Fruit fly (Drosophila melanogaster) whole organism, embryonic: Measurements from ENCODE around the gene CG5882.

Source experiments
- ATbp ChIP-seq: fragments of 200-800 bp; sonication (Bioruptor generic); optimal IDR thresholded peaks from 2 replicates; lab custom pipeline; 2017; ENCODE audit warnings: missing biosample characterization, mild to moderate bottlenecking, missing genetic modification characterization, missing genetic modification reagents
- CG11093 ChIP-seq: fragments of 200-800 bp; sonication (Bioruptor generic); IDR thresholded peaks from 3 replicates; pipeline ENCODE4 v1.3.6; 2022; ENCODE audit warnings: missing biosample characterization, missing genetic modification characterization
- CG1647 ChIP-seq: fragments of 200-800 bp; sonication (Bioruptor generic); optimal IDR thresholded peaks from 3 replicates; lab custom pipeline; 2016; ENCODE audit warnings: missing biosample characterization, missing genetic modification characterization
- CG2120 ChIP-seq: fragments of 200-800 bp; sonication (Bioruptor generic); optimal IDR thresholded peaks from 3 replicates; lab custom pipeline; 2016; ENCODE audit warnings: missing biosample characterization, missing genetic modification characterization
- CG2712 ChIP-seq: fragments of 200-800 bp; optimal IDR thresholded peaks from 3 replicates; lab custom pipeline; 2019; ENCODE audit warnings: missing biosample characterization, mild to moderate bottlenecking, missing genetic modification characterization, moderate library complexity
- CG2889 ChIP-seq: fragments of 200-800 bp; sonication (Bioruptor generic); IDR thresholded peaks from 3 replicates; pipeline ENCODE4 v1.3.6; 2022; ENCODE audit warnings: missing biosample characterization, missing genetic modification characterization
- CG33213 ChIP-seq: fragments of 200-800 bp; sonication (Bioruptor generic); optimal IDR thresholded peaks from 3 replicates; lab custom pipeline; 2016; ENCODE audit warnings: missing biosample characterization, missing genetic modification characterization
- CG34376 ChIP-seq: fragments of 200-800 bp; sonication (Bioruptor generic); optimal IDR thresholded peaks from 2 replicates; lab custom pipeline; 2018; ENCODE audit warnings: missing biosample characterization, mild to moderate bottlenecking, missing genetic modification characterization
- CG8290 ChIP-seq, 3 experiments: fragments of 200-800 bp; sonication (Bioruptor generic); optimal IDR thresholded peaks; 2 replicates each; lab custom pipeline; 2016 to 2019; ENCODE audit warnings: missing biosample characterization in 3 of 3, missing genetic modification characterization in 3 of 3, mild to moderate bottlenecking in 2 of 3, moderate library complexity in 1 of 3
- CG9215 ChIP-seq: fragments of 200-800 bp; sonication (Bioruptor generic); IDR thresholded peaks from 2 replicates; pipeline ENCODE4 v1.3.6; 2022; ENCODE audit warnings: missing biosample characterization, missing genetic modification characterization
- CG9817 ChIP-seq: fragments of 200-800 bp; sonication (Bioruptor generic); optimal IDR thresholded peaks from 2 replicates; lab custom pipeline; 2018; ENCODE audit warnings: missing biosample characterization, mild to moderate bottlenecking, missing genetic modification characterization, moderate library complexity
- D19B ChIP-seq: fragments of 200-800 bp; sonication (Bioruptor generic); optimal IDR thresholded peaks from 2 replicates; lab custom pipeline; 2017; ENCODE audit warnings: missing biosample characterization, mild to moderate bottlenecking, missing genetic modification characterization
- Gug ChIP-seq: fragments of 200-800 bp; sonication (Bioruptor generic); IDR thresholded peaks from 4 replicates; pipeline ENCODE4 v1.3.6; 2022; ENCODE audit warnings: missing biosample characterization, missing genetic modification characterization
- Hr51 ChIP-seq, 2 experiments: fragments of 200-800 bp; sonication (Bioruptor generic); optimal IDR thresholded peaks; 2 replicates in 1 of 2; 3 replicates in 1 of 2; lab custom pipeline; 2016 to 2018; ENCODE audit warnings: missing biosample characterization in 2 of 2, missing genetic modification characterization in 2 of 2, mild to moderate bottlenecking in 1 of 2, moderate library complexity in 1 of 2
- MTF-1 ChIP-seq: fragments of 200-800 bp; sonication (Bioruptor generic); optimal IDR thresholded peaks from 2 replicates; lab custom pipeline; 2018; ENCODE audit warnings: missing biosample characterization, mild to moderate bottlenecking, missing genetic modification characterization, borderline replicate concordance
- Mes4 ChIP-seq: fragments of 200-800 bp; sonication (Bioruptor generic); optimal IDR thresholded peaks from 2 replicates; lab custom pipeline; 2016; ENCODE audit warnings: missing biosample characterization, missing genetic modification characterization
- Pdp1 ChIP-seq, 2 experiments: fragments of 200-800 bp; sonication (Bioruptor generic); optimal IDR thresholded peaks; 3 replicates each; lab custom pipeline; 2016; ENCODE audit warnings: missing biosample characterization in 2 of 2, missing genetic modification characterization in 2 of 2, mild to moderate bottlenecking in 1 of 2, moderate library complexity in 1 of 2
- Sox102F ChIP-seq: fragments of 200-800 bp; sonication (Bioruptor generic); optimal IDR thresholded peaks from 2 replicates; lab custom pipeline; 2018; ENCODE audit warnings: missing biosample characterization, mild to moderate bottlenecking, missing genetic modification characterization, moderate library complexity
- TFAM ChIP-seq: fragments of 200-800 bp; sonication (Bioruptor generic); optimal IDR thresholded peaks from 2 replicates; lab custom pipeline; 2017; ENCODE audit warnings: missing biosample characterization, missing genetic modification characterization, inconsistent platforms
- Tbp ChIP-seq: fragments of >200 bp; optimal IDR thresholded peaks from 2 replicates; lab custom pipeline; 2018; ENCODE audit warnings: missing biosample characterization, missing genetic modification characterization
- ara ChIP-seq: fragments of 200-800 bp; sonication (Bioruptor generic); IDR thresholded peaks from 2 replicates; pipeline ENCODE4 v1.3.6; 2022; ENCODE audit warnings: missing biosample characterization, missing genetic modification characterization
- crc ChIP-seq: fragments of 200-800 bp; sonication (Bioruptor generic); optimal IDR thresholded peaks from 2 replicates; lab custom pipeline; 2016; ENCODE audit warnings: missing biosample characterization, missing genetic modification characterization
- dimm ChIP-seq: fragments of 200-800 bp; sonication (Bioruptor generic); IDR thresholded peaks from 2 replicates; pipeline ENCODE4 v1.3.6; 2022; ENCODE audit warnings: missing biosample characterization, missing genetic modification characterization
- exex ChIP-seq: fragments of 200-800 bp; sonication (Bioruptor generic); optimal IDR thresholded peaks from 4 replicates; lab custom pipeline; 2018; ENCODE audit warnings: missing biosample characterization, mild to moderate bottlenecking, missing genetic modification characterization, moderate library complexity
- gro ChIP-seq: fragments of 200-800 bp; sonication (Bioruptor generic); optimal IDR thresholded peaks from 2 replicates; lab custom pipeline; 2016; ENCODE audit warnings: missing biosample characterization, missing genetic modification characterization
- gt ChIP-seq: fragments of 200-800 bp; sonication (Bioruptor generic); IDR thresholded peaks from 2 replicates; pipeline ENCODE4 v1.3.6; 2022; ENCODE audit warnings: missing biosample characterization, missing genetic modification characterization
- ham ChIP-seq: fragments of 200-800 bp; sonication (Bioruptor generic); IDR thresholded peaks from 2 replicates; pipeline ENCODE4 v1.3.6; 2022; ENCODE audit warnings: missing biosample characterization, missing genetic modification characterization
- inv ChIP-seq: fragments of 200-800 bp; sonication (Bioruptor generic); IDR thresholded peaks from 2 replicates; pipeline ENCODE4 v1.3.6; 2022; ENCODE audit warnings: missing biosample characterization, missing genetic modification characterization; ENCODE audit not compliant: partially characterized antibody
- jumu ChIP-seq: fragments of 200-800 bp; sonication (Bioruptor generic); optimal IDR thresholded peaks from 3 replicates; lab custom pipeline; 2016; ENCODE audit warnings: missing biosample characterization, missing genetic modification characterization
- lbe ChIP-seq: fragments of 200-800 bp; sonication (Bioruptor generic); optimal IDR thresholded peaks from 2 replicates; lab custom pipeline; 2016; ENCODE audit warnings: missing biosample characterization, mild to moderate bottlenecking, missing genetic modification characterization
- lov ChIP-seq, 2 experiments: fragments of 200-800 bp in 1 of 2; fragments of >200 bp in 1 of 2; sonication (Bioruptor generic) in 1 of 2; IDR thresholded peaks in 1 of 2; optimal IDR thresholded peaks in 1 of 2; 2 replicates in 1 of 2; 3 replicates in 1 of 2; pipeline versions ENCODE4 v1.3.6 to Lab custom; 2017 to 2022; ENCODE audit warnings: missing biosample characterization in 1 of 2, missing genetic modification characterization in 1 of 2
- nom ChIP-seq: fragments of 200-800 bp; sonication (Bioruptor generic); optimal IDR thresholded peaks from 2 replicates; lab custom pipeline; 2017; ENCODE audit warnings: missing biosample characterization, missing genetic modification characterization, mild to moderate bottlenecking, moderate library complexity, missing genetic modification reagents
- pum ChIP-seq: fragments of 200-800 bp; sonication (Bioruptor generic); optimal IDR thresholded peaks from 2 replicates; lab custom pipeline; 2016; ENCODE audit warnings: missing biosample characterization, missing genetic modification characterization
- salm ChIP-seq: fragments of 200-800 bp; sonication (Bioruptor generic); optimal IDR thresholded peaks from 2 replicates; lab custom pipeline; 2018; ENCODE audit warnings: missing biosample characterization, mild to moderate bottlenecking, missing genetic modification characterization
- sens-2 ChIP-seq: fragments of 200-800 bp; sonication (Bioruptor generic); IDR thresholded peaks from 2 replicates; pipeline ENCODE4 v1.3.6; 2022; ENCODE audit warnings: missing biosample characterization, missing genetic modification characterization
- shn ChIP-seq: fragments of 200-800 bp; sonication (Bioruptor generic); optimal IDR thresholded peaks from 3 replicates; lab custom pipeline; 2016; ENCODE audit warnings: missing biosample characterization, missing genetic modification characterization
- tio ChIP-seq: fragments of 200-800 bp; sonication (Bioruptor generic); optimal IDR thresholded peaks from 2 replicates; lab custom pipeline; 2017; ENCODE audit warnings: missing biosample characterization, missing genetic modification characterization, inconsistent platforms
- tll ChIP-seq, 2 experiments: fragments of 200-800 bp in 1 of 2; fragments of >200 bp in 1 of 2; sonication (Bioruptor generic) in 1 of 2; optimal IDR thresholded peaks; 2 replicates each; lab custom pipeline; 2017 to 2019; ENCODE audit warnings: missing biosample characterization in 2 of 2, missing genetic modification characterization in 2 of 2, mild to moderate bottlenecking in 1 of 2, moderate library complexity in 1 of 2
- trh ChIP-seq: fragments of 200-800 bp; sonication (Bioruptor generic); optimal IDR thresholded peaks from 2 replicates; lab custom pipeline; 2016; ENCODE audit warnings: missing biosample characterization, missing genetic modification characterization
- unpg ChIP-seq: fragments of 200-800 bp; sonication (Bioruptor generic); optimal IDR thresholded peaks from 3 replicates; lab custom pipeline; 2018; ENCODE audit warnings: missing biosample characterization, mild to moderate bottlenecking, missing genetic modification characterization, moderate library complexity
- vfl ChIP-seq: fragments of 200-800 bp; sonication (Bioruptor generic); optimal IDR thresholded peaks from 2 replicates; lab custom pipeline; 2016; ENCODE audit warnings: missing biosample characterization, missing genetic modification characterization

Gene CG5882

DNA sequence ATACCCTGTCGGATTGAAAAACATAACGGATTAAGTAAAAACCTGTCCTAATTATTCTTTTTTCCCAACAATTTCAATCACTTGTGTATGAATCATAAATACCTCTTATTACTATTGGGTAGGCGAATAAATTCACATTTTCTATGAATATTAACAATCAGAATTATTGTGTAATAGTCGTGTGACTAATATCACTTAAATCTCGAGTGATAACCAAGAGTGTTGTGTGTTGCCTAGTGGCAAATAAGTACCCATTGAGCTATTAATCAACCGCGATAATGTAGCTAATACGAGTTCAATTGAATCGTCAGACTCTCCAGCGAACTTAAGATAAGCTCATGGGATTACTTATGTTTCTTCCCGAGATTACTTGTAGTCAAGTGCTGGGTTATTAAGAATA, 41.4 kb downstream of the CG5882 start:
- TF ChIP-seq gro (GFP tag; lab: Kevin White, UChicago), result peak; percentile 5
- peak in 1 of 2 experiments; percentile 69 for TF ChIP-seq Pdp1 (GFP tag; optimal IDR thresholded peaks at IDR 0.05; lab: Kevin White, UChicago)
- TF ChIP-seq exex (tag; lab: Kevin White, UChicago), result peak; percentile 82
- TF ChIP-seq pum, result no peak
- TF ChIP-seq MTF-1 (GFP tag; lab: Kevin White, UChicago), result no peak
- TF ChIP-seq salm (tag; lab: Kevin White, UChicago), result no peak
- TF ChIP-seq CG2712, result no peak
- no peak for TF ChIP-seq lov (optimal IDR thresholded peaks at IDR 0.05; lab: Kevin White, UChicago)
- no peak for TF ChIP-seq lov (GFP tag; IDR thresholded peaks at IDR 0.05; lab: Robert Waterston, UW)
- TF ChIP-seq gt (GFP tag; lab: Robert Waterston, UW), result no peak
- no peak for TF ChIP-seq CG9817 (tag; lab: Kevin White, UChicago)
- TF ChIP-seq CG2120 (GFP tag; lab: Kevin White, UChicago), result no peak
- TF ChIP-seq ATbp (GFP tag; lab: Kevin White, UChicago), result no peak
- no peak for TF ChIP-seq unpg (GFP tag; lab: Kevin White, UChicago)
- no peak for TF ChIP-seq CG9215 (GFP tag; lab: Robert Waterston, UW)
- no peak for TF ChIP-seq trh (GFP tag; lab: Kevin White, UChicago)
- TF ChIP-seq CG34376 (GFP tag; lab: Kevin White, UChicago), result peak; percentile 1
- TF ChIP-seq CG2889 (GFP tag; lab: Robert Waterston, UW), result no peak
- TF ChIP-seq Mes4 (GFP tag; lab: Kevin White, UChicago), result no peak
- peak; percentile 64 for TF ChIP-seq D19B
- no peak for TF ChIP-seq ara (GFP tag; lab: Robert Waterston, UW)
- TF ChIP-seq nom (GFP tag; lab: Kevin White, UChicago), result no peak
- no peak for TF ChIP-seq tio
- no peak for TF ChIP-seq Hr51 (GFP tag; optimal IDR thresholded peaks at IDR 0.05; lab: Kevin White, UChicago)
- TF ChIP-seq, all 482 proteins: peak for 5

DNA sequence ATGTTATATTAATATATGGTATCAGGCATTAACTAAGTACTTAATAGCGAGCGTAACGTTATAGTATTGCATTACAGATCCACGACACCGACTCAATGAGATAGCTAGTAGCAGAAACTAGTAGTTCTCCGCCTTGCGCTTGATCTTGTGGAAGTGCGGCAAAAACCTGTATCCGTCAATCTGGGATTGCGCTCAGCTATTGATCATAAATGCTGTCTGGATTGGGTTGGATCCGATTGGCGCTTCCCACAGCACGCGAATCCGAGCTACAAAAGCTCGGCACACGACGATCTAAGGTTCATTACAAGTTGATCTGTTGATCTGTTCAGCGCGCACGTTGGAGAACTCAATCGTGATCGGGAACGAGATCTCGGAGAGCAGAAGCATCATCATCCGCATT, 42.4 kb downstream of the CG5882 start, which contains the start of gene CG5909:
Gene CG5909 (plus strand): TSS at position 301 of the 400 bp plus-strand sequence.
- TF ChIP-seq TFAM, result no peak

DNA sequence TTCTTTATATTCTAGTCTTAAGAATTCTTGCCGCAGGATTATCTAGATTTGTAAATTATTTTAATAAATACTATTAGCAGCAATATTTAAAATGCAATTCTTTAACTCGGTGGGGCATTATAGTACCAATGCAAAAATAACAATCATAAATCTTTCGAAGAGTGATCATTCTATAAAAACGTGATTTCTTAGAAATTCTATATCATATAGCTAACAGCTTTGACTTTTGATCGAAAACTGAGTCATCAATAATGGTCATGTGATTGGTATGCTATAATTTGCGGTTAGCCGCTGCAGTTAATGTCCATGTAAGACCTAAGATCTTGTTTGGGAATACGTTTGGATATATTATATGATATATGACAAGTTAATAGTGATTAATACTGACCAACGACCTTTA, 44.4 kb downstream of the CG5882 start, which contains the start of gene ppk31:
Gene ppk31 (plus strand): TSS at position 301 of the 400 bp plus-strand sequence.
- TF ChIP-seq dimm, result no peak
- TF ChIP-seq Tbp (GFP tag; lab: Kevin White, UChicago), result no peak
- TF ChIP-seq tll (GFP tag; optimal IDR thresholded peaks at IDR 0.05; lab: Kevin White, UChicago), result no peak
- no peak for TF ChIP-seq CG8290 (GFP tag; optimal IDR thresholded peaks at IDR 0.05; lab: Kevin White, UChicago)
- TF ChIP-seq CG8290 (tag; optimal IDR thresholded peaks at IDR 0.05; lab: Kevin White, UChicago), result no peak
- TF ChIP-seq jumu (GFP tag; lab: Kevin White, UChicago), result no peak
- no peak for TF ChIP-seq inv (GFP tag; lab: Robert Waterston, UW)
- TF ChIP-seq Sox102F, result no peak
- no peak for TF ChIP-seq CG33213 (GFP tag; lab: Kevin White, UChicago)
- TF ChIP-seq ham (GFP tag; lab: Robert Waterston, UW), result no peak
- TF ChIP-seq lbe (GFP tag; lab: Kevin White, UChicago), result no peak
- TF ChIP-seq Gug, result no peak
- no peak for TF ChIP-seq vfl (GFP tag; lab: Kevin White, UChicago)
- TF ChIP-seq CG1647, result no peak
- TF ChIP-seq crc (GFP tag; lab: Kevin White, UChicago), result no peak
- TF ChIP-seq CG11093 (GFP tag; lab: Robert Waterston, UW), result no peak
- no peak for TF ChIP-seq shn (GFP tag; lab: Kevin White, UChicago)
- TF ChIP-seq sens-2, result no peak
